Fruit fly (Drosophila melanogaster) whole organism: Measurements from ENCODE around the gene CG44094.
A peak's percentile ranks its signal among the peaks of the same experiment; 100 is the strongest.

Experiments used
- CG8478 ChIP-seq: fragments of >200 bp; optimal IDR thresholded peaks from 2 replicates; lab custom pipeline; 2018; ENCODE audit warnings: inconsistent platforms
- Dll ChIP-seq: fragments of >200 bp; optimal IDR thresholded peaks from 2 replicates; lab custom pipeline; 2017
- EcR ChIP-seq, 2 experiments: fragments of >200 bp; optimal IDR thresholded peaks; 2 replicates each; lab custom pipeline; 2017; ENCODE audit warnings: missing biosample characterization in 2 of 2, missing genetic modification characterization in 2 of 2, missing genetic modification reagents in 2 of 2
- pan ChIP-seq: fragments of >200 bp; optimal IDR thresholded peaks from 2 replicates; lab custom pipeline; 2017
- psq ChIP-seq: fragments of >200 bp; optimal IDR thresholded peaks from 2 replicates; lab custom pipeline; 2017
- usp ChIP-seq: fragments of >200 bp; optimal IDR thresholded peaks from 2 replicates; lab custom pipeline; 2017; ENCODE audit warnings: missing biosample characterization, missing genetic modification characterization, mixed read lengths

CG44094 gene

dm6 chr3R:14576511-14576691 lies at the start of gene CG44094:
Gene CG44094 (minus strand): TSS chr3R:14576611.
- TF ChIP-seq CG8478 (lab: Kevin White, UChicago): no peak
- TF ChIP-seq psq (lab: Kevin White, UChicago): no peak
- no peak for TF ChIP-seq pan (lab: Kevin White, UChicago)
- no peak for TF ChIP-seq EcR (GFP tag; optimal IDR thresholded peaks at IDR 0.05; lab: Kevin White, UChicago)
- no peak for TF ChIP-seq usp (GFP tag; lab: Kevin White, UChicago)
- TF ChIP-seq Dll (lab: Kevin White, UChicago): no peak

dm6 chr3R:14625215-14626156 lies 49.1 kb upstream of the CG44094 start, which contains the start of the genes put and His4r:
Gene put (minus strand): TSS chr3R:14625703.
Gene His4r (plus strand): TSS chr3R:14625755.
- TF ChIP-seq pan (lab: Kevin White, UChicago) (no peak), Dll (lab: Kevin White, UChicago) (no peak), CG8478 (lab: Kevin White, UChicago) (no peak), EcR (GFP tag; optimal IDR thresholded peaks at IDR 0.05; lab: Kevin White, UChicago) (no peak), usp (GFP tag; lab: Kevin White, UChicago) (no peak), psq (lab: Kevin White, UChicago) (no peak)

- no peak for TF ChIP-seq psq (lab: Kevin White, UChicago)
These were observed 48.3 kb upstream of the CG44094 start for dm6 chr3R:14624671-14625070.

dm6 chr3R:14624088-14624619 lies 47.7 kb upstream of the CG44094 start:
- TF ChIP-seq Dll (lab: Kevin White, UChicago) (no peak), CG8478 (lab: Kevin White, UChicago) (no peak), usp (GFP tag; lab: Kevin White, UChicago) (no peak), EcR (GFP tag; optimal IDR thresholded peaks at IDR 0.05; lab: Kevin White, UChicago) (no peak), pan (lab: Kevin White, UChicago) (no peak), psq (lab: Kevin White, UChicago) (no peak)

- TF ChIP-seq usp (GFP tag; lab: Kevin White, UChicago): no peak
- no peak for TF ChIP-seq pan (lab: Kevin White, UChicago)
- no peak for TF ChIP-seq Dll (lab: Kevin White, UChicago)
- TF ChIP-seq psq (lab: Kevin White, UChicago): no peak
- TF ChIP-seq CG8478 (lab: Kevin White, UChicago): no peak
- TF ChIP-seq EcR (GFP tag; optimal IDR thresholded peaks at IDR 0.05; lab: Kevin White, UChicago): no peak
These were observed 46.2 kb upstream of the CG44094 start for dm6 chr3R:14622571-14622970.

- TF ChIP-seq psq (lab: Kevin White, UChicago) (no peak), pan (lab: Kevin White, UChicago) (peak; percentile 58)
These were observed 32.7 kb upstream of the CG44094 start, which contains the start of gene CG14853 for dm6 chr3R:14608892-14609692. Gene CG14853 (plus strand): TSS chr3R:14609642.

dm6 chr3R:14597935-14598424 lies 21.6 kb upstream of the CG44094 start:
- TF ChIP-seq CG8478 (lab: Kevin White, UChicago): no peak
- no peak for TF ChIP-seq pan (lab: Kevin White, UChicago)

dm6 chr3R:14590753-14591535 lies 14.5 kb upstream of the CG44094 start:
- TF ChIP-seq EcR (GFP tag; optimal IDR thresholded peaks at IDR 0.05; lab: Kevin White, UChicago) (no peak), psq (lab: Kevin White, UChicago) (no peak), pan (lab: Kevin White, UChicago) (no peak), Dll (lab: Kevin White, UChicago) (no peak), usp (GFP tag; lab: Kevin White, UChicago) (no peak), CG8478 (lab: Kevin White, UChicago) (no peak)

- TF ChIP-seq pan (lab: Kevin White, UChicago) (no peak), usp (GFP tag; lab: Kevin White, UChicago) (no peak), EcR (GFP tag; optimal IDR thresholded peaks at IDR 0.05; lab: Kevin White, UChicago) (no peak), psq (lab: Kevin White, UChicago) (no peak), CG8478 (lab: Kevin White, UChicago) (no peak), Dll (lab: Kevin White, UChicago) (no peak)
These were observed 13.1 kb upstream of the CG44094 start for dm6 chr3R:14589483-14589882.

dm6 chr3R:14586480-14587443 lies 10.4 kb upstream of the CG44094 start:
- TF ChIP-seq usp (GFP tag; lab: Kevin White, UChicago): no peak
- no peak for TF ChIP-seq EcR (GFP tag; optimal IDR thresholded peaks at IDR 0.05; lab: Kevin White, UChicago)
- no peak for TF ChIP-seq CG8478 (lab: Kevin White, UChicago)
- TF ChIP-seq Dll (lab: Kevin White, UChicago): no peak
- no peak for TF ChIP-seq pan (lab: Kevin White, UChicago)
- TF ChIP-seq psq (lab: Kevin White, UChicago): no peak
